Fruit fly (Drosophila melanogaster): ENCODE data around the gene CG1146.
A peak's percentile ranks its signal among the peaks of the same experiment; 100 is the strongest.

Gene CG1146

dm6 chr3L:2480470-2480869 is 8.1 kb upstream of the CG1146 start:
- TF ChIP-seq zfh2 (GFP tag; optimal IDR thresholded peaks at IDR 0.05) (no peak), cwo (GFP tag; optimal IDR thresholded peaks at IDR 0.05) (peak; percentile 59), tx (GFP tag; optimal IDR thresholded peaks at IDR 0.05) (no peak), CG15073 (GFP tag; optimal IDR thresholded peaks at IDR 0.05) (no peak), CG4854 (GFP tag; optimal IDR thresholded peaks at IDR 0.05) (no peak), seq (GFP tag; IDR thresholded peaks at IDR 0.05) (peak; percentile 10; the same call in 1 of the 2 replicates), Bteb2 (GFP tag; optimal IDR thresholded peaks at IDR 0.05) (no peak), CG3281 (GFP tag; optimal IDR thresholded peaks at IDR 0.05) (no peak), vfl (GFP tag; optimal IDR thresholded peaks at IDR 0.05) (no peak), CG18599 (GFP tag; optimal IDR thresholded peaks at IDR 0.05) (no peak), CG17612 (GFP tag; IDR thresholded peaks at IDR 0.05) (no peak), CG11504 (tag; optimal IDR thresholded peaks at IDR 0.05) (peak; percentile 98), Med (GFP tag) (peak; percentile 76), CG1529 (GFP tag; optimal IDR thresholded peaks at IDR 0.05) (no peak), CG13287 (GFP tag; IDR thresholded peaks at IDR 0.05; ENCODE audit: partially characterized antibody) (no peak), en (GFP tag; optimal IDR thresholded peaks at IDR 0.05) (no peak), Deaf1 (tag; optimal IDR thresholded peaks at IDR 0.05) (peak; percentile 11), ewg (GFP tag; optimal IDR thresholded peaks at IDR 0.05) (peak; percentile 66), pb (GFP tag; optimal IDR thresholded peaks at IDR 0.05) (no peak), crp (GFP tag; optimal IDR thresholded peaks at IDR 0.05) (peak in 1 of 2 experiments; percentile 40), zfh1 (GFP tag; IDR thresholded peaks at IDR 0.05) (no peak), klu (GFP tag; IDR thresholded peaks at IDR 0.05) (no peak), CG43689 (GFP tag; IDR thresholded peaks at IDR 0.05) (no peak)

- TF ChIP-seq sens (GFP tag) (peak; percentile 41), gsb (GFP tag; IDR thresholded peaks at IDR 0.05) (no peak), CG1603 (tag; optimal IDR thresholded peaks at IDR 0.05) (no peak), Med (GFP tag) (peak; percentile 0)
These were observed 7.1 kb upstream of the CG1146 start for dm6 chr3L:2481470-2481869.

- TF ChIP-seq tll (GFP tag; optimal IDR thresholded peaks at IDR 0.05) = peak in 1 of 2 experiments; percentile 43
- TF ChIP-seq twi (tag; optimal IDR thresholded peaks at IDR 0.05) = peak; percentile 6
- peak; percentile 96 for TF ChIP-seq CG15479 (GFP tag; optimal IDR thresholded peaks at IDR 0.05)
- peak; percentile 87 for TF ChIP-seq zen (tag; optimal IDR thresholded peaks at IDR 0.05)
- no peak for TF ChIP-seq lola (GFP tag; optimal IDR thresholded peaks at IDR 0.05)
These were observed 5.6 kb upstream of the CG1146 start for dm6 chr3L:2482941-2483541.

- TF ChIP-seq zen (tag; optimal IDR thresholded peaks at IDR 0.05) (peak; percentile 12), jing (GFP tag; optimal IDR thresholded peaks at IDR 0.05) (no peak), slbo (GFP tag; IDR thresholded peaks at IDR 0.05) (0 out of 2 replicates have a peak, but pooled peaks have one; percentile 9), Pdp1 (GFP tag; optimal IDR thresholded peaks at IDR 0.05) (peak in 1 of 2 experiments; percentile 18), danr (GFP tag; IDR thresholded peaks at IDR 0.05) (no peak), CG42726 (GFP tag; IDR thresholded peaks at IDR 0.05; ENCODE audit: partially characterized antibody) (peak; percentile 75), wek (GFP tag; optimal IDR thresholded peaks at IDR 0.05) (no peak), CG10431 (GFP tag; optimal IDR thresholded peaks at IDR 0.05) (no peak), Neu2 (GFP tag; optimal IDR thresholded peaks at IDR 0.05; ENCODE audit: borderline replicate concordance) (no peak), ftz-f1 (GFP tag; optimal IDR thresholded peaks at IDR 0.05) (peak; percentile 6), run (tag; optimal IDR thresholded peaks at IDR 0.05) (no peak), bab2 (GFP tag; optimal IDR thresholded peaks at IDR 0.05) (no peak), gro (GFP tag; optimal IDR thresholded peaks at IDR 0.05) (peak; percentile 4), CG4854 (GFP tag; optimal IDR thresholded peaks at IDR 0.05) (no peak), Sin3A (optimal IDR thresholded peaks at IDR 0.05) (no peak), pzg (GFP tag; optimal IDR thresholded peaks at IDR 0.05) (no peak)
These were observed 3.1 kb upstream of the CG1146 start for dm6 chr3L:2485331-2486115.
